Worm (Caenorhabditis elegans) whole organism, midembryonic: ENCODE results near the gene T22B7.4.

ENCODE experiments used
- T22C8.4 ChIP-seq: fragments of 200-800 bp; sonication (Bioruptor generic); IDR thresholded peaks from 2 replicates; pipeline ENCODE4 v1.3.6; 2022; ENCODE audit warnings: missing genetic modification characterization, missing compliant biosample characterization
- cog-1 ChIP-seq: sonication (generic microtip); optimal IDR thresholded peaks from 2 replicates; lab custom pipeline; 2016; ENCODE audit warnings: missing genetic modification characterization, missing compliant biosample characterization
- flt-1 ChIP-seq: fragments of 200-800 bp; sonication (Bioruptor generic); IDR thresholded peaks from 2 replicates; pipeline ENCODE4 v1.3.6; 2022; ENCODE audit warnings: missing genetic modification characterization, missing compliant biosample characterization
- ref-1 ChIP-seq: fragments of 200-800 bp; sonication (Bioruptor generic); conservative IDR thresholded peaks from 2 replicates; pipeline ENCODE4 v1.3.6; 2022; ENCODE audit warnings: missing genetic modification reagents, missing genetic modification characterization, missing compliant biosample characterization
- ztf-23 ChIP-seq: fragments of 200-800 bp; sonication (Bioruptor generic); IDR thresholded peaks from 2 replicates; pipeline ENCODE4 v1.3.6; 2022; ENCODE audit warnings: missing genetic modification reagents, missing genetic modification characterization, missing compliant biosample characterization
- ztf-29 ChIP-seq: fragments of 200-800 bp; sonication (Bioruptor generic); IDR thresholded peaks from 2 replicates; pipeline ENCODE4 v1.3.6; 2022; ENCODE audit warnings: missing genetic modification reagents, missing genetic modification characterization, missing compliant biosample characterization

- no peak for TF ChIP-seq T22C8.4 (GFP tag; lab: Robert Waterston, UW)
- TF ChIP-seq flt-1 (GFP tag; lab: Robert Waterston, UW), result no peak
- TF ChIP-seq cog-1 (tag; lab: Kevin White, UChicago), result no peak
- no peak for TF ChIP-seq ztf-29 (GFP tag; lab: Robert Waterston, UW)
- no peak for TF ChIP-seq ref-1 (GFP tag; lab: Robert Waterston, UW)
- TF ChIP-seq ztf-23 (GFP tag; lab: Robert Waterston, UW), result no peak
Measured at ce11 chrX:5603338-5603816, 37.8 kb downstream of the T22B7.4 start, which contains the start of gene F14D12.1.
